Worm (Caenorhabditis elegans) whole organism, early embryonic: ENCODE data around the gene cdk-11.1.

Experiments
- B0310.2 ChIP-seq: sonication (generic microtip); optimal IDR thresholded peaks from 2 replicates; lab custom pipeline; 2016; ENCODE audit warnings: mild to moderate bottlenecking, missing genetic modification characterization, missing compliant biosample characterization
- F13C5.2 ChIP-seq: sonication (generic microtip); optimal IDR thresholded peaks from 2 replicates; lab custom pipeline; 2017; ENCODE audit warnings: mild to moderate bottlenecking, missing genetic modification characterization, inconsistent platforms, missing compliant biosample characterization
- aly-1 ChIP-seq: sonication (generic microtip); optimal IDR thresholded peaks from 2 replicates; lab custom pipeline; 2016; ENCODE audit warnings: missing genetic modification characterization, missing compliant biosample characterization
- ama-1 ChIP-seq: fragments of 150-350 bp; optimal IDR thresholded peaks from 2 replicates; lab custom pipeline; 2014
- ceh-13 ChIP-seq: fragments of 200-800 bp; sonication (Bioruptor generic); optimal IDR thresholded peaks from 2 replicates; lab custom pipeline; 2018; ENCODE audit warnings: mild to moderate bottlenecking, missing genetic modification characterization, missing compliant biosample characterization
- ceh-36 ChIP-seq: sonication (generic microtip); optimal IDR thresholded peaks from 2 replicates; lab custom pipeline; 2016; ENCODE audit warnings: missing genetic modification characterization, inconsistent platforms, missing compliant biosample characterization
- ets-7 ChIP-seq: sonication (generic microtip); optimal IDR thresholded peaks from 2 replicates; lab custom pipeline; 2016; ENCODE audit warnings: missing genotype, missing genetic modification characterization, missing compliant biosample characterization
- flt-1 ChIP-seq: fragments of 200-800 bp; sonication (Bioruptor generic); IDR thresholded peaks from 2 replicates; pipeline ENCODE4 v1.3.6; 2022; ENCODE audit warnings: missing genetic modification characterization, missing compliant biosample characterization
- hmbx-1 ChIP-seq: sonication (generic microtip); optimal IDR thresholded peaks from 2 replicates; lab custom pipeline; 2016; ENCODE audit warnings: mild to moderate bottlenecking, missing genetic modification characterization, missing compliant biosample characterization
- hmg-4 ChIP-seq: fragments of 200-800 bp; sonication (Bioruptor generic); optimal IDR thresholded peaks from 2 replicates; lab custom pipeline; 2018; ENCODE audit warnings: mild to moderate bottlenecking, missing genetic modification characterization, missing compliant biosample characterization
- hnd-1 ChIP-seq: sonication (generic microtip); optimal IDR thresholded peaks from 2 replicates; lab custom pipeline; 2016; ENCODE audit warnings: missing genetic modification characterization, missing compliant biosample characterization
- scrt-1 ChIP-seq: fragments of 200-800 bp; sonication (Bioruptor generic); IDR thresholded peaks from 2 replicates; pipeline ENCODE4 v1.3.6; 2022; ENCODE audit warnings: missing genetic modification characterization, missing compliant biosample characterization
- tbx-11 ChIP-seq: fragments of 200-800 bp; sonication (Bioruptor generic); IDR thresholded peaks from 2 replicates; pipeline ENCODE4 v1.3.6; 2022; ENCODE audit warnings: missing genetic modification characterization, missing compliant biosample characterization
- tra-4 ChIP-seq: sonication (generic microtip); optimal IDR thresholded peaks from 2 replicates; lab custom pipeline; 2017; ENCODE audit warnings: missing genetic modification characterization, missing compliant biosample characterization

DNA sequence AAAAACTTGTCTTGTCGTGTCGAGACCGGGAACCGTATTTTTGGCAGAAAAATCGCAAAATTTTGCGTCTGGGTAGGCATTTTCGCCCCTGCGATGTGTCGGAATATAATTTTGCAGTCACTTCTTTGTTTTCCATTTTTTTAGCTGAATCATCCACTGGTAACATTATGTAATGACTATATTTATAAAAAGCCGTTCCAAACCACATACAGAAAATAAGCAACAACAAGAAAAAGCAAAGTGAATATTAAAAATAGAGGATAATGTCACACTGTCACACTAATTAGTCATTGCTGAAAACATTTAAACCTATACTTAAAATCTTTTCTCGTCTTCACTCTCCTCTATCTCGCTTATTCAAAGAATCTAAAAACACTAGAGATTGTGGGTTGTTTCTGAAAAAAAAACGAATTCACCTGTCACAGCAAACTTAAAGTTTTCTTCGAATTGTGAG lies 10.3 kb downstream of the cdk-11.1 start, which contains the start of gene sre-1:
- TF ChIP-seq ama-1 (lab: Kevin White, UChicago) (no peak), ceh-13 (no peak), aly-1 (tag; lab: Kevin White, UChicago) (no peak), ceh-36 (tag; lab: Kevin White, UChicago) (no peak), B0310.2 (tag; lab: Kevin White, UChicago) (no peak), hnd-1 (tag; lab: Kevin White, UChicago) (no peak), F13C5.2 (no peak), tbx-11 (GFP tag; lab: Robert Waterston, UW) (no peak), ets-7 (no peak), tra-4 (no peak), scrt-1 (no peak), hmg-4 (no peak), flt-1 (no peak), hmbx-1 (tag; lab: Kevin White, UChicago) (no peak)
